Fruit fly (Drosophila melanogaster) whole organism, embryonic: Measurements from ENCODE around the gene cass.

Experiments
- Ada2b ChIP-seq: fragments of 200-800 bp; sonication (Bioruptor generic); IDR thresholded peaks from 2 replicates; pipeline ENCODE4 v1.3.6; 2022; ENCODE audit warnings: missing biosample characterization, missing genetic modification characterization
- CG10979 ChIP-seq: fragments of 200-800 bp; sonication (Bioruptor generic); optimal IDR thresholded peaks from 2 replicates; lab custom pipeline; 2018; ENCODE audit warnings: missing biosample characterization, mild to moderate bottlenecking, missing genetic modification characterization, moderate library complexity
- CG11093 ChIP-seq: fragments of 200-800 bp; sonication (Bioruptor generic); IDR thresholded peaks from 3 replicates; pipeline ENCODE4 v1.3.6; 2022; ENCODE audit warnings: missing biosample characterization, missing genetic modification characterization
- CG12219 ChIP-seq: fragments of 200-800 bp; sonication (Bioruptor generic); optimal IDR thresholded peaks from 3 replicates; lab custom pipeline; 2018; ENCODE audit warnings: missing biosample characterization, mild to moderate bottlenecking, missing genetic modification characterization
- CG12659 ChIP-seq: fragments of 200-800 bp; sonication (Bioruptor generic); optimal IDR thresholded peaks from 3 replicates; lab custom pipeline; 2017; ENCODE audit warnings: mild to moderate bottlenecking, missing biosample characterization, missing genetic modification reagents, missing genetic modification characterization
- CG12769 ChIP-seq: fragments of 200-800 bp; sonication (Bioruptor generic); optimal IDR thresholded peaks from 2 replicates; lab custom pipeline; 2019; ENCODE audit warnings: missing biosample characterization, mild to moderate bottlenecking, missing genetic modification characterization, moderate library complexity
- CG13287 ChIP-seq: fragments of 200-800 bp; sonication (Bioruptor generic); IDR thresholded peaks from 2 replicates; pipeline ENCODE4 v1.3.6; 2022; ENCODE audit warnings: missing biosample characterization, missing genetic modification characterization; ENCODE audit not compliant: partially characterized antibody
- CG14014 ChIP-seq: fragments of 200-800 bp; sonication (Bioruptor generic); IDR thresholded peaks from 2 replicates; pipeline ENCODE4 v1.3.6; 2022; ENCODE audit warnings: missing biosample characterization, missing genetic modification characterization
- CG17328 ChIP-seq: fragments of 200-800 bp; sonication (Bioruptor generic); IDR thresholded peaks from 2 replicates; pipeline ENCODE4 v1.3.6; 2022; ENCODE audit warnings: missing biosample characterization, missing genetic modification characterization
- CG17359 ChIP-seq: fragments of 200-800 bp; sonication (Bioruptor generic); optimal IDR thresholded peaks from 3 replicates; lab custom pipeline; 2018; ENCODE audit warnings: missing biosample characterization, mild to moderate bottlenecking, missing genetic modification characterization, moderate library complexity
- CG18599 ChIP-seq: fragments of 200-800 bp; sonication (Bioruptor generic); optimal IDR thresholded peaks from 3 replicates; lab custom pipeline; 2017; ENCODE audit warnings: missing biosample characterization, missing genetic modification characterization, mild to moderate bottlenecking, moderate library complexity, missing genetic modification reagents
- CG2875 ChIP-seq: fragments of 200-800 bp; sonication (Bioruptor generic); optimal IDR thresholded peaks from 2 replicates; lab custom pipeline; 2017; ENCODE audit warnings: missing biosample characterization, mild to moderate bottlenecking, missing genetic modification characterization, missing genetic modification reagents
- CG32532 ChIP-seq: fragments of 200-800 bp; sonication (Bioruptor generic); IDR thresholded peaks from 2 replicates; pipeline ENCODE4 v1.3.6; 2022; ENCODE audit warnings: missing biosample characterization, missing genetic modification characterization
- CG6689 ChIP-seq: fragments of 200-800 bp; sonication (Bioruptor generic); IDR thresholded peaks from 2 replicates; pipeline ENCODE4 v1.3.6; 2022; ENCODE audit warnings: missing biosample characterization, missing genetic modification characterization
- CG7987 ChIP-seq: fragments of 200-800 bp; sonication (Bioruptor generic); optimal IDR thresholded peaks from 2 replicates; lab custom pipeline; 2018; ENCODE audit warnings: missing biosample characterization, mild to moderate bottlenecking, missing genetic modification characterization, moderate library complexity
- Ets97D ChIP-seq: fragments of 200-800 bp; sonication (Bioruptor generic); optimal IDR thresholded peaks from 3 replicates; lab custom pipeline; 2016; ENCODE audit warnings: missing biosample characterization, missing genetic modification characterization
- Fer3 ChIP-seq: fragments of 200-800 bp; sonication (Bioruptor generic); optimal IDR thresholded peaks from 2 replicates; lab custom pipeline; 2018; ENCODE audit warnings: missing biosample characterization, mild to moderate bottlenecking, missing genetic modification characterization, moderate library complexity
- HHEX ChIP-seq: fragments of 200-800 bp; sonication (Bioruptor generic); optimal IDR thresholded peaks from 3 replicates; lab custom pipeline; 2017; ENCODE audit warnings: missing biosample characterization, mild to moderate bottlenecking, missing genetic modification characterization, missing genetic modification reagents
- HLH54F ChIP-seq: fragments of 200-800 bp; sonication (Bioruptor generic); optimal IDR thresholded peaks from 3 replicates; lab custom pipeline; 2016; ENCODE audit warnings: missing biosample characterization, missing genetic modification characterization
- HmgZ ChIP-seq: fragments of 200-800 bp; sonication (Bioruptor generic); optimal IDR thresholded peaks from 2 replicates; lab custom pipeline; 2018; ENCODE audit warnings: missing biosample characterization, mild to moderate bottlenecking, missing genetic modification characterization
- Jarid2 ChIP-seq: fragments of 200-800 bp; sonication (Bioruptor generic); optimal IDR thresholded peaks from 3 replicates; lab custom pipeline; 2017; ENCODE audit warnings: mild to moderate bottlenecking, missing biosample characterization, missing genetic modification reagents, missing genetic modification characterization
- Nf-YC ChIP-seq: fragments of 200-800 bp; optimal IDR thresholded peaks from 3 replicates; lab custom pipeline; 2019; ENCODE audit warnings: missing biosample characterization, mild to moderate bottlenecking, missing genetic modification characterization, moderate library complexity
- Pdp1 ChIP-seq, 2 experiments: fragments of 200-800 bp; sonication (Bioruptor generic); optimal IDR thresholded peaks; 3 replicates each; lab custom pipeline; 2016; ENCODE audit warnings: missing biosample characterization in 2 of 2, missing genetic modification characterization in 2 of 2, mild to moderate bottlenecking in 1 of 2, moderate library complexity in 1 of 2
- Rx ChIP-seq: fragments of 200-800 bp; sonication (Bioruptor generic); IDR thresholded peaks from 2 replicates; pipeline ENCODE4 v1.3.6; 2022; ENCODE audit warnings: missing biosample characterization, missing genetic modification characterization
- Trl ChIP-seq, 3 experiments: fragments of >200 bp in 2 of 3; fragments of 200-800 bp in 1 of 3; sonication (Bioruptor generic) in 1 of 3; optimal IDR thresholded peaks; 2 replicates in 1 of 3; 3 replicates in 2 of 3; lab custom pipeline; 2016 to 2017; ENCODE audit warnings: missing biosample characterization in 1 of 3, missing genetic modification characterization in 1 of 3
- Usf ChIP-seq: fragments of 200-800 bp; sonication (Bioruptor generic); optimal IDR thresholded peaks from 2 replicates; lab custom pipeline; 2017; ENCODE audit warnings: missing genotype, missing biosample characterization, missing genetic modification characterization
- Vsx1 ChIP-seq: fragments of 200-800 bp; sonication (Bioruptor generic); optimal IDR thresholded peaks from 2 replicates; lab custom pipeline; 2017; ENCODE audit warnings: missing biosample characterization, mild to moderate bottlenecking, missing genetic modification characterization, missing genetic modification reagents
- cg ChIP-seq: fragments of 200-800 bp; sonication (Bioruptor generic); optimal IDR thresholded peaks from 3 replicates; lab custom pipeline; 2019; ENCODE audit warnings: missing biosample characterization, mild to moderate bottlenecking, missing genetic modification characterization, moderate library complexity
- ci ChIP-seq: fragments of 200-800 bp; sonication (Bioruptor generic); IDR thresholded peaks from 3 replicates; pipeline ENCODE4 v1.3.6; 2022; ENCODE audit warnings: missing biosample characterization, missing genetic modification characterization
- croc ChIP-seq: fragments of 200-800 bp; sonication (Bioruptor generic); conservative IDR thresholded peaks from 3 replicates; pipeline ENCODE4 v1.3.6; 2022; ENCODE audit warnings: missing biosample characterization, missing genetic modification characterization
- cwo ChIP-seq: fragments of 200-800 bp; sonication (Bioruptor generic); optimal IDR thresholded peaks from 3 replicates; lab custom pipeline; 2017; ENCODE audit warnings: missing biosample characterization, missing genetic modification characterization, mild to moderate bottlenecking, moderate library complexity, missing genetic modification reagents
- ftz-f1 ChIP-seq: fragments of 200-800 bp; sonication (Bioruptor generic); optimal IDR thresholded peaks from 2 replicates; lab custom pipeline; 2016; ENCODE audit warnings: missing biosample characterization, missing genetic modification characterization
- grau ChIP-seq: fragments of 200-800 bp; optimal IDR thresholded peaks from 3 replicates; lab custom pipeline; 2019; ENCODE audit warnings: missing biosample characterization, mild to moderate bottlenecking, missing genetic modification characterization, moderate library complexity
- grn ChIP-seq: fragments of 200-800 bp; sonication (Bioruptor generic); optimal IDR thresholded peaks from 3 replicates; lab custom pipeline; 2017; ENCODE audit warnings: missing biosample characterization, missing genetic modification characterization
- hkb ChIP-seq, 2 experiments: fragments of 200-800 bp in 1 of 2; fragments of >200 bp in 1 of 2; sonication (Bioruptor generic) in 1 of 2; IDR thresholded peaks in 1 of 2; optimal IDR thresholded peaks in 1 of 2; 2 replicates each; pipeline versions ENCODE4 v1.3.6 to Lab custom; 2017 to 2022; ENCODE audit warnings: missing biosample characterization in 1 of 2, missing genetic modification characterization in 1 of 2
- lab ChIP-seq: fragments of 200-800 bp; sonication (Bioruptor generic); optimal IDR thresholded peaks from 3 replicates; lab custom pipeline; 2017; ENCODE audit warnings: missing biosample characterization, missing genetic modification characterization, mild to moderate bottlenecking, moderate library complexity, missing genetic modification reagents
- nau ChIP-seq: fragments of 200-800 bp; sonication (Bioruptor generic); optimal IDR thresholded peaks from 3 replicates; lab custom pipeline; 2017; ENCODE audit warnings: missing biosample characterization, mild to moderate bottlenecking, missing genetic modification characterization, missing genetic modification reagents
- sd ChIP-seq: fragments of 200-800 bp; sonication (Bioruptor generic); optimal IDR thresholded peaks from 3 replicates; lab custom pipeline; 2018; ENCODE audit warnings: missing biosample characterization, mild to moderate bottlenecking, missing genetic modification characterization, moderate library complexity
- slbo ChIP-seq: fragments of 200-800 bp; sonication (Bioruptor generic); IDR thresholded peaks from 2 replicates; pipeline ENCODE4 v1.3.6; 2022; ENCODE audit warnings: missing biosample characterization, missing genetic modification characterization
- sna ChIP-seq: fragments of 200-800 bp; sonication (Bioruptor generic); IDR thresholded peaks from 2 replicates; pipeline ENCODE4 v1.3.6; 2022; ENCODE audit warnings: missing biosample characterization, missing genetic modification characterization; ENCODE audit not compliant: partially characterized antibody
- sug ChIP-seq: fragments of 200-800 bp; optimal IDR thresholded peaks from 2 replicates; lab custom pipeline; 2019; ENCODE audit warnings: missing biosample characterization, mild to moderate bottlenecking, missing genetic modification characterization, moderate library complexity
- tna ChIP-seq: fragments of 200-800 bp; sonication (Bioruptor generic); IDR thresholded peaks from 2 replicates; pipeline ENCODE4 v1.3.6; 2022; ENCODE audit warnings: missing biosample characterization, missing genetic modification characterization; ENCODE audit not compliant: partially characterized antibody
- vvl ChIP-seq: fragments of 200-800 bp; sonication (Bioruptor generic); IDR thresholded peaks from 2 replicates; pipeline ENCODE4 v1.3.6; 2022; ENCODE audit warnings: missing biosample characterization, missing genetic modification characterization
- zfh1 ChIP-seq: fragments of 200-800 bp; sonication (Bioruptor generic); IDR thresholded peaks from 3 replicates; pipeline ENCODE4 v1.3.6; 2022; ENCODE audit warnings: missing biosample characterization, missing genetic modification characterization
- zfh2 ChIP-seq: fragments of 200-800 bp; sonication (Bioruptor generic); optimal IDR thresholded peaks from 2 replicates; lab custom pipeline; 2016; ENCODE audit warnings: missing biosample characterization, missing genetic modification characterization

cass gene

dm6 chr2L:17427929-17428456, 49.7 kb downstream of the cass start (continued):
- TF ChIP-seq cwo (peak; percentile 73), CG32532 (peak; percentile 19; the same call in 1 of the 2 replicates), CG2875 (GFP tag; lab: Kevin White, UChicago) (peak; percentile 32), sd (tag; lab: Kevin White, UChicago) (peak; percentile 10), grn (peak; percentile 21), Pdp1 (GFP tag; optimal IDR thresholded peaks at IDR 0.05; lab: Kevin White, UChicago) (peak in 1 of 2 experiments; percentile 53), Rx (no peak), ci (GFP tag; lab: Robert Waterston, UW) (peak; percentile 20; the same call in 1 of the 3 replicates), zfh1 (GFP tag; lab: Robert Waterston, UW) (no peak), Fer3 (tag; lab: Kevin White, UChicago) (no peak), CG12659 (GFP tag; lab: Kevin White, UChicago) (peak; percentile 28), CG17359 (tag; lab: Kevin White, UChicago) (peak; percentile 15), croc (GFP tag; lab: Robert Waterston, UW) (no peak), Trl (optimal IDR thresholded peaks at IDR 0.05; lab: Kevin White, UChicago) (peak; percentile 52 to 66), Trl (GFP tag; optimal IDR thresholded peaks at IDR 0.05; lab: Kevin White, UChicago) (no peak), ftz-f1 (peak; percentile 44), CG14014 (GFP tag; lab: Robert Waterston, UW) (peak; percentile 42; the same call in 1 of the 2 replicates), tna (GFP tag; lab: Robert Waterston, UW) (no peak), Nf-YC (tag; lab: Kevin White, UChicago) (no peak), grau (tag; lab: Kevin White, UChicago) (peak; percentile 5), vvl (GFP tag; lab: Robert Waterston, UW) (peak; percentile 75), CG12219 (peak; percentile 21), CG11093 (0 out of 3 replicates have a peak, but pooled peaks have one; percentile 12), Ada2b (GFP tag; lab: Robert Waterston, UW) (0 out of 2 replicates have a peak, but pooled peaks have one; percentile 10), CG12769 (tag; lab: Kevin White, UChicago) (peak; percentile 24), sna (GFP tag; lab: Robert Waterston, UW) (peak; percentile 48; the same call in 1 of the 2 replicates), CG13287 (GFP tag; lab: Robert Waterston, UW) (peak; percentile 44; the same call in 1 of the 2 replicates), sug (tag; lab: Kevin White, UChicago) (peak; percentile 29), CG10979 (tag; lab: Kevin White, UChicago) (peak; percentile 32), lab (GFP tag; lab: Kevin White, UChicago) (peak; percentile 35), Jarid2 (GFP tag; lab: Kevin White, UChicago) (peak; percentile 90), Ets97D (GFP tag; lab: Kevin White, UChicago) (no peak), CG17328 (GFP tag; lab: Robert Waterston, UW) (no peak), cg (peak; percentile 71), CG7987 (peak; percentile 19), Vsx1 (GFP tag; lab: Kevin White, UChicago) (peak; percentile 37), HLH54F (no peak), CG18599 (no peak), nau (GFP tag; lab: Kevin White, UChicago) (peak; percentile 7), zfh2 (GFP tag; lab: Kevin White, UChicago) (no peak), CG6689 (0 out of 2 replicates have a peak, but pooled peaks have one; percentile 17), slbo (GFP tag; lab: Robert Waterston, UW) (peak; percentile 20; the same call in 1 of the 2 replicates), HHEX (GFP tag; lab: Kevin White, UChicago) (peak; percentile 18), HmgZ (peak; percentile 21), hkb (optimal IDR thresholded peaks at IDR 0.05; lab: Kevin White, UChicago) (no peak), hkb (GFP tag; IDR thresholded peaks at IDR 0.05; lab: Robert Waterston, UW) (0 out of 2 replicates have a peak, but pooled peaks have one; percentile 27), Usf (no peak)
